Fruit fly (Drosophila melanogaster): ENCODE measurements around the gene TfIIA-L.

The TfIIA-L gene

dm6 chr3R:27289638-27290037, 38.7 kb downstream of the TfIIA-L start:
- TF ChIP-seq CG14655 (GFP tag; optimal IDR thresholded peaks at IDR 0.05): peak; percentile 75
- no peak for TF ChIP-seq CG13204 (GFP tag; optimal IDR thresholded peaks at IDR 0.05)
- TF ChIP-seq Pif1A (GFP tag; optimal IDR thresholded peaks at IDR 0.05): peak; percentile 40
- TF ChIP-seq Snoo (tag; optimal IDR thresholded peaks at IDR 0.05): no peak
- peak; percentile 16 for TF ChIP-seq CG9948 (tag; optimal IDR thresholded peaks at IDR 0.05)
- 0 out of 3 replicates have a peak, but pooled peaks have one; percentile 41 for TF ChIP-seq fd96Ca (GFP tag; IDR thresholded peaks at IDR 0.05)
- no peak for TF ChIP-seq EcR (GFP tag; optimal IDR thresholded peaks at IDR 0.05)
- TF ChIP-seq CG32121 (GFP tag; IDR thresholded peaks at IDR 0.05): no peak
- no peak for TF ChIP-seq CG34367 (tag; optimal IDR thresholded peaks at IDR 0.05)
- TF ChIP-seq CG8301 (tag; optimal IDR thresholded peaks at IDR 0.05): peak; percentile 80
- TF ChIP-seq gl (tag; optimal IDR thresholded peaks at IDR 0.05): no peak
- TF ChIP-seq CG15710 (tag; optimal IDR thresholded peaks at IDR 0.05): no peak
- TF ChIP-seq Ets98B (GFP tag; IDR thresholded peaks at IDR 0.05): peak; percentile 55; the same call in 1 of the 2 replicates
- TF ChIP-seq CG10348 (GFP tag; IDR thresholded peaks at IDR 0.05): no peak
- TF ChIP-seq Pif1B (GFP tag; optimal IDR thresholded peaks at IDR 0.05): peak; percentile 32
- no peak for TF ChIP-seq rn (GFP tag; IDR thresholded peaks at IDR 0.05)
- TF ChIP-seq CG12605 (GFP tag; IDR thresholded peaks at IDR 0.05): peak; percentile 43; the same call in 1 of the 2 replicates
- peak; percentile 76; the same call in 2 of the 3 replicates for TF ChIP-seq CG4496 (GFP tag; IDR thresholded peaks at IDR 0.05)
- TF ChIP-seq CG8159 (tag; optimal IDR thresholded peaks at IDR 0.05): no peak
- no peak for TF ChIP-seq D1 (tag; optimal IDR thresholded peaks at IDR 0.05)
- no peak for TF ChIP-seq CG17806 (tag; optimal IDR thresholded peaks at IDR 0.05)

dm6 chr3R:27292159-27292880, 41.4 kb downstream of the TfIIA-L start, which contains the start of gene CG3348:
TSS of gene CG3348 (minus strand) at chr3R:27292209.
- TF ChIP-seq CG9948 (tag; optimal IDR thresholded peaks at IDR 0.05) (no peak), CG4496 (GFP tag; IDR thresholded peaks at IDR 0.05) (0 out of 3 replicates have a peak, but pooled peaks have one; percentile 44), CG8159 (tag; optimal IDR thresholded peaks at IDR 0.05) (peak; percentile 3), CG13204 (GFP tag; optimal IDR thresholded peaks at IDR 0.05) (no peak)

- TF ChIP-seq CG14655 (GFP tag; optimal IDR thresholded peaks at IDR 0.05) (no peak), Ets98B (GFP tag; IDR thresholded peaks at IDR 0.05) (no peak), CG8301 (tag; optimal IDR thresholded peaks at IDR 0.05) (no peak), fd96Ca (GFP tag; IDR thresholded peaks at IDR 0.05) (no peak), gl (tag; optimal IDR thresholded peaks at IDR 0.05) (no peak), CG15710 (tag; optimal IDR thresholded peaks at IDR 0.05) (no peak), Snoo (tag; optimal IDR thresholded peaks at IDR 0.05) (no peak)
Measured at dm6 chr3R:27293065-27293464, 42.2 kb downstream of the TfIIA-L start.

- TF ChIP-seq D1 (tag; optimal IDR thresholded peaks at IDR 0.05): no peak
- no peak for TF ChIP-seq CG8159 (tag; optimal IDR thresholded peaks at IDR 0.05)
- no peak for TF ChIP-seq Pif1B (GFP tag; optimal IDR thresholded peaks at IDR 0.05)
- TF ChIP-seq CG14655 (GFP tag; optimal IDR thresholded peaks at IDR 0.05): no peak
- TF ChIP-seq CG17806 (tag; optimal IDR thresholded peaks at IDR 0.05): no peak
- TF ChIP-seq CG8301 (tag; optimal IDR thresholded peaks at IDR 0.05): no peak
- TF ChIP-seq CG32121 (GFP tag; IDR thresholded peaks at IDR 0.05): no peak
- TF ChIP-seq rn (GFP tag; IDR thresholded peaks at IDR 0.05): no peak
- TF ChIP-seq CG12605 (GFP tag; IDR thresholded peaks at IDR 0.05): no peak
- no peak for TF ChIP-seq CG4496 (GFP tag; IDR thresholded peaks at IDR 0.05)
- no peak for TF ChIP-seq CG34367 (tag; optimal IDR thresholded peaks at IDR 0.05)
- TF ChIP-seq EcR (GFP tag; optimal IDR thresholded peaks at IDR 0.05): no peak
- TF ChIP-seq Snoo (tag; optimal IDR thresholded peaks at IDR 0.05): no peak
- TF ChIP-seq fd96Ca (GFP tag; IDR thresholded peaks at IDR 0.05): no peak
- no peak for TF ChIP-seq CG9948 (tag; optimal IDR thresholded peaks at IDR 0.05)
- TF ChIP-seq CG15710 (tag; optimal IDR thresholded peaks at IDR 0.05): no peak
Measured at dm6 chr3R:27294113-27294512, 43.2 kb downstream of the TfIIA-L start.

All from whole organism, pupa.